Worm (Caenorhabditis elegans) whole organism, late embryonic: ENCODE results near the gene ugt-30.
"Not testable (repeated sequence)": the region's sequence is repeated elsewhere in the genome, so short reads cannot be mapped to it uniquely, and the experiment has no call there.

ENCODE experiments used
- C08G9.2 ChIP-seq: sonication (generic microtip); optimal IDR thresholded peaks from 2 replicates; lab custom pipeline; 2016; ENCODE audit warnings: mild to moderate bottlenecking, missing genetic modification characterization, moderate library complexity, missing compliant biosample characterization
- C38D4.7 ChIP-seq: fragments of 200-800 bp; sonication (Bioruptor generic); optimal IDR thresholded peaks from 2 replicates; lab custom pipeline; 2018; ENCODE audit warnings: mild to moderate bottlenecking, missing genetic modification characterization, moderate library complexity, missing compliant biosample characterization
- K02D7.2 ChIP-seq: sonication (generic microtip); optimal IDR thresholded peaks from 2 replicates; lab custom pipeline; 2017; ENCODE audit warnings: mild to moderate bottlenecking, missing genetic modification characterization, missing compliant biosample characterization
- K09A11.1 ChIP-seq: sonication (generic microtip); optimal IDR thresholded peaks from 2 replicates; lab custom pipeline; 2017; ENCODE audit warnings: antibody characterized with exemption, mild to moderate bottlenecking, missing genetic modification characterization, missing compliant biosample characterization; ENCODE audit not compliant: insufficient read depth
- Y22D7AL.16 ChIP-seq: sonication (generic microtip); optimal IDR thresholded peaks from 2 replicates; lab custom pipeline; 2016; ENCODE audit warnings: missing genetic modification characterization, missing compliant biosample characterization
- ahr-1 ChIP-seq: sonication (generic microtip); optimal IDR thresholded peaks from 2 replicates; lab custom pipeline; 2016; ENCODE audit warnings: missing genetic modification characterization, missing compliant biosample characterization
- ama-1 ChIP-seq: fragments of 150-350 bp; optimal IDR thresholded peaks from 2 replicates; lab custom pipeline; 2014
- ceh-14 ChIP-seq: sonication (generic microtip); optimal IDR thresholded peaks from 2 replicates; lab custom pipeline; 2016; ENCODE audit warnings: missing genotype, missing genetic modification characterization, missing compliant biosample characterization
- ceh-19 ChIP-seq: fragments of 200-800 bp; sonication (Bioruptor generic); optimal IDR thresholded peaks from 2 replicates; lab custom pipeline; 2018; ENCODE audit warnings: mild to moderate bottlenecking, missing genetic modification characterization, missing compliant biosample characterization
- ceh-22 ChIP-seq: sonication (generic microtip); optimal IDR thresholded peaks from 2 replicates; lab custom pipeline; 2017; ENCODE audit warnings: missing biosample characterization, missing genetic modification characterization
- ceh-24 ChIP-seq: sonication (generic microtip); optimal IDR thresholded peaks from 2 replicates; lab custom pipeline; 2016; ENCODE audit warnings: mild to moderate bottlenecking, missing genetic modification characterization, missing compliant biosample characterization
- ceh-31 ChIP-seq: sonication (generic microtip); optimal IDR thresholded peaks from 2 replicates; lab custom pipeline; 2016; ENCODE audit warnings: missing genetic modification characterization, missing compliant biosample characterization
- ceh-45 ChIP-seq: fragments of 200-800 bp; sonication (Bioruptor generic); IDR thresholded peaks from 2 replicates; pipeline ENCODE4 v1.3.6; 2022; ENCODE audit warnings: missing genetic modification reagents, missing genetic modification characterization, missing compliant biosample characterization
- ceh-6 ChIP-seq: fragments of 200-800 bp; sonication (Bioruptor generic); optimal IDR thresholded peaks from 2 replicates; lab custom pipeline; 2018; ENCODE audit warnings: mild to moderate bottlenecking, missing genetic modification characterization, missing compliant biosample characterization
- dve-1 ChIP-seq: sonication (generic microtip); optimal IDR thresholded peaks from 2 replicates; lab custom pipeline; 2017; ENCODE audit warnings: antibody characterized with exemption, mild to moderate bottlenecking, missing genetic modification characterization, missing compliant biosample characterization
- elt-4 ChIP-seq: sonication (generic microtip); optimal IDR thresholded peaks from 2 replicates; lab custom pipeline; 2016; ENCODE audit warnings: missing genetic modification characterization, missing compliant biosample characterization
- eyg-1 ChIP-seq: sonication (generic microtip); optimal IDR thresholded peaks from 2 replicates; lab custom pipeline; 2016; ENCODE audit warnings: missing genotype, missing genetic modification characterization, missing compliant biosample characterization
- fkh-10 ChIP-seq: fragments of 150-350 bp; optimal IDR thresholded peaks from 2 replicates; lab custom pipeline; 2014; ENCODE audit warnings: missing biosample characterization, missing genetic modification reagents, missing genetic modification characterization
- fkh-6 ChIP-seq: sonication (generic microtip); optimal IDR thresholded peaks from 2 replicates; lab custom pipeline; 2016; ENCODE audit warnings: missing genetic modification characterization, missing compliant biosample characterization
- lin-11 ChIP-seq: fragments of 200-800 bp; sonication (Bioruptor generic); optimal IDR thresholded peaks from 2 replicates; lab custom pipeline; 2018; ENCODE audit warnings: mild to moderate bottlenecking, missing genetic modification characterization, missing compliant biosample characterization
- nhr-11 ChIP-seq: fragments of 150-350 bp; optimal IDR thresholded peaks from 2 replicates; lab custom pipeline; 2014; ENCODE audit warnings: missing biosample characterization, missing genetic modification characterization
- npax-4 ChIP-seq: sonication (generic microtip); optimal IDR thresholded peaks from 2 replicates; lab custom pipeline; 2016; ENCODE audit warnings: missing genetic modification characterization, missing compliant biosample characterization
- odd-2 ChIP-seq: sonication (generic microtip); optimal IDR thresholded peaks from 2 replicates; lab custom pipeline; 2017; ENCODE audit warnings: antibody characterized with exemption, mild to moderate bottlenecking, missing genetic modification characterization, missing compliant biosample characterization
- pag-3 ChIP-seq: sonication (generic microtip); optimal IDR thresholded peaks from 2 replicates; lab custom pipeline; 2016; ENCODE audit warnings: missing compliant biosample characterization, missing genetic modification characterization, borderline replicate concordance
- pat-9 ChIP-seq: fragments of 200-800 bp; sonication (Bioruptor generic); optimal IDR thresholded peaks from 2 replicates; lab custom pipeline; 2018; ENCODE audit warnings: mild to moderate bottlenecking, missing genetic modification characterization, moderate library complexity, missing compliant biosample characterization
- pros-1 ChIP-seq: fragments of 150-350 bp; optimal IDR thresholded peaks from 2 replicates; lab custom pipeline; 2014; ENCODE audit warnings: missing biosample characterization, missing genetic modification reagents, missing genetic modification characterization
- ref-2 ChIP-seq: sonication (generic microtip); optimal IDR thresholded peaks from 2 replicates; lab custom pipeline; 2016; ENCODE audit warnings: missing genetic modification characterization, missing compliant biosample characterization
- rnt-1 ChIP-seq: sonication (generic microtip); optimal IDR thresholded peaks from 2 replicates; lab custom pipeline; 2016; ENCODE audit warnings: missing genetic modification characterization, missing compliant biosample characterization
- sdc-2 ChIP-seq: sonication (generic microtip); optimal IDR thresholded peaks from 2 replicates; lab custom pipeline; 2016; ENCODE audit warnings: missing genotype, missing genetic modification characterization, missing compliant biosample characterization
- sox-2 ChIP-seq: fragments of 200-800 bp; sonication (Bioruptor generic); IDR thresholded peaks from 2 replicates; pipeline ENCODE4 v1.3.6; 2022; ENCODE audit warnings: missing genetic modification reagents, missing genetic modification characterization, missing compliant biosample characterization
- syd-9 ChIP-seq: sonication (generic microtip); optimal IDR thresholded peaks from 2 replicates; lab custom pipeline; 2016; ENCODE audit warnings: mild to moderate bottlenecking, missing genetic modification characterization, moderate library complexity, missing compliant biosample characterization
- ttx-3 ChIP-seq: sonication (generic microtip); optimal IDR thresholded peaks from 2 replicates; lab custom pipeline; 2016; ENCODE audit warnings: missing genetic modification reagents, missing genetic modification characterization, missing compliant biosample characterization
- unc-3 ChIP-seq, 2 experiments: fragments of 200-800 bp in 1 of 2; sonication (Bioruptor generic) in 1 of 2; sonication (generic microtip) in 1 of 2; conservative IDR thresholded peaks in 1 of 2; optimal IDR thresholded peaks in 1 of 2; 2 replicates each; pipeline versions ENCODE4 v1.3.6 to Lab custom; 2016 to 2022; ENCODE audit warnings: missing compliant biosample characterization in 2 of 2, missing genetic modification characterization in 2 of 2, missing genetic modification reagents in 1 of 2
- unc-55 ChIP-seq: sonication (generic microtip); optimal IDR thresholded peaks from 2 replicates; lab custom pipeline; 2017; ENCODE audit warnings: missing biosample characterization, missing genetic modification reagents, missing genetic modification characterization

Gene ugt-30

DNA sequence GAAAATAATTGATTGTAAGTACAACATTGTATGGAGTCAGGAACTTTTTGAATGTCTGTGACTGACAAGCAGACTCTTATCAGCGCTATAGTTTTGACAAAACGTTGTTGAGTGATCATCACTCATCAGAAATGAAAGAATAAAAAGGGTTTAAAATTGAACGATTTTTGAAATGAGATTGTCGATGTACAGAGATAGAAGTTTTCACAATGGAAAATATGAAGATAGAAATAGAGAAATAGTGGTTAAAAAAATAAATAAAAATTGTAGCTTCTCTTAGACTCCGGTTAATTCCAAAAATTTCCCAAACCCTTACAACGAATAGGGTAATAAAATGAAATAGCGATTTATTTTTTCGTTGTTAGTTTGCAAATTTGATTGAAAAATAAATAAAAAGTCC lies at the start of gene ugt-30:
Gene ugt-30, minus strand, starts transcription at position 101 of the 400 bp plus-strand sequence.
- not testable (repeated sequence) for TF ChIP-seq ceh-24, ref-2, pag-3 (tag; lab: Kevin White, UChicago)

DNA sequence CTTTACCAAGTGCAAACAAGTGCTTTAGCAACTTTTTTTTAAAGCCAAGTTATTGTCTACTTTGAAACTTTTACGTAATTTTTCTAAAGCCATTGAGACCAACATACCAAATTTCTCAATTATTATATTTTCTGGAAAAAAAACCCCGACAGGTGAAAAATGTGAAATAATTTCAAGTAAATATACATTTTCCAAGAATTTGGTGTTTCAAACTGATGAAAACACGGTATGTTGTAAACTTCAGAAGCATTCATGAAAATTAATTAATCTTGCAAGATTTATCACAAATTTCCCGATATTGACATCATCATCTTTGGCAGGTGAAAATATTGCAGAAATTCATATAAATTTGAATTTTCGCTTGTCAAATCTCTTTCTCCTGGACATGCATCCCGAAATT lies 37.6 kb upstream of the ugt-30 start, which contains the start of gene srz-11:
Gene srz-11, plus strand, starts transcription at position 386 of the 400 bp plus-strand sequence.
- TF ChIP-seq ceh-6 (GFP tag; lab: Kevin White, UChicago) (no peak), elt-4 (tag; lab: Kevin White, UChicago) (no peak), ama-1 (no peak), ceh-24 (tag; lab: Kevin White, UChicago) (no peak), ttx-3 (tag; lab: Kevin White, UChicago) (no peak), ceh-45 (GFP tag; lab: Robert Waterston, UW) (no peak)

DNA sequence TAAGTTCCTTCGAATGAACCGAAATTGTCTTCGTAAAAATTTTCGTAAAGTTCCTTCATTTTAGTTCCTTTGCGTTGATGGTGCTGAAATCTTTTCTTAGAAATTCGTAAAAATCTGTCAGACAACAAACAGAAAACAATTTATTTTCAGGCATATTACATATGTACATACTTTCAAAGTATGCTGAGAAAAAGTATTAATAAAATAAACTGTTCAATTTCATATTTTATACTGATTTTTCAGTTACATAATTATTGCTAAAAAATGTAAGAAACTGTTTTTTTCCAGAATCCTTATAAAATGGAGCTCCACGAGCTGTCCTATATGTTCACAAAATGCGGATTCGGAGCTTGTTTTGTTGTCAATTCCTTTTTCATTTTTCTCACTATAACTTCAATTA lies 33.6 kb upstream of the ugt-30 start, which contains the start of gene str-45:
Gene str-45, plus strand, starts transcription at position 301 of the 400 bp plus-strand sequence.
- TF ChIP-seq Y22D7AL.16 (tag; lab: Kevin White, UChicago) (no peak), pat-9 (tag; lab: Kevin White, UChicago) (no peak), fkh-6 (tag; lab: Kevin White, UChicago) (no peak), sdc-2 (tag; lab: Kevin White, UChicago) (no peak), npax-4 (no peak), rnt-1 (tag; lab: Kevin White, UChicago) (no peak), ceh-19 (GFP tag; lab: Kevin White, UChicago) (no peak), sox-2 (no peak), fkh-10 (GFP tag; lab: Kevin White, UChicago) (no peak), C38D4.7 (GFP tag; lab: Kevin White, UChicago) (no peak)

DNA sequence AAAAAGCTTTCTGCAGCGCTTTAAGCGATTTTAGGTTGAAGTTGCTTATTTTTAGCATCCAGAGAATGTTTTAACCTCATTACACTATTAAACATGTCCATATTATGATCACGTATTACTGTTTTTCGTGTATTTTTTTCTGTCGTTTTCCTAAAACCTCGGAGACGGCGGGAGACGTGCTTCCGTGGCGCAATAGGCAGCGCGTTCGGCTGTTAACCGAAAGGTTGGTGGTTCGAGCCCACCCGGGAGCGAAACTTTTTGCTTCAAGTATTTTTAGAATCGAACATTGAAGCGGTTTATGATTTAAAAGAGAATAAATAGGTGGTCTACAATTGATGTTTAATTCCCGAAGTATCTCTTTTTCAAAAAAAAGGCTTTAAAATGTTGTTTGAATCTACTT lies 31.4 kb upstream of the ugt-30 start:
- TF ChIP-seq ref-2 (tag; lab: Kevin White, UChicago) (no peak), ahr-1 (tag; lab: Kevin White, UChicago) (no peak), odd-2 (tag; lab: Kevin White, UChicago) (no peak), dve-1 (tag; lab: Kevin White, UChicago) (no peak), pros-1 (tag; lab: Kevin White, UChicago) (no peak), unc-55 (no peak), nhr-11 (tag; lab: Kevin White, UChicago) (no peak), K02D7.2 (tag; lab: Kevin White, UChicago) (no peak), eyg-1 (tag; lab: Kevin White, UChicago) (no peak), syd-9 (tag; lab: Kevin White, UChicago) (no peak), K09A11.1 (tag; lab: Kevin White, UChicago) (no peak), lin-11 (tag; lab: Kevin White, UChicago) (no peak), ceh-19 (GFP tag; lab: Kevin White, UChicago) (no peak), ceh-22 (tag; lab: Kevin White, UChicago) (no peak), ceh-31 (tag; lab: Kevin White, UChicago) (no peak), ceh-24 (tag; lab: Kevin White, UChicago) (no peak), C08G9.2 (tag; lab: Kevin White, UChicago) (no peak)

DNA sequence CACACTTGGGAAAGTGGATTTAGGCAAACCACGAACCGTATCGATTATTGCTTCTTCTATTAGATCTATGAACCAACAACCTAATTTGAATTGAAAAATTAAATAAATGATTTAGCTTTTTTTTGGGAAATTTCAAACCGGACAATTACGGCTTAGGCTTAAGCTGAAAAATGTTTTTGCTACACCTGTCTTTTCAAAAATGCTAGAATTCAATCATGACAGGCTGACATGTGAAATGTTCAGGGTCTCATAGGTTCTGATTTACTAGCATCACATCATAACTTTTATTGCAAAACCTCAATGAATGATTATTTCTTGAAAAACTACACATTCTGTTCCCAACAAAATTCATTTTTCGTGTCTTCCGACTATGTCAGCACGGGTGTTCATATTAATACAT lies 28.2 kb upstream of the ugt-30 start, which contains the start of gene srh-55:
Gene srh-55, plus strand, starts transcription at position 301 of the 400 bp plus-strand sequence.
- TF ChIP-seq ttx-3 (tag; lab: Kevin White, UChicago) = no peak
- TF ChIP-seq ceh-31 (tag; lab: Kevin White, UChicago) = no peak
- no peak for TF ChIP-seq fkh-6 (tag; lab: Kevin White, UChicago)
- no peak for TF ChIP-seq syd-9 (tag; lab: Kevin White, UChicago)
- TF ChIP-seq ceh-14 (tag; lab: Kevin White, UChicago) = no peak
- TF ChIP-seq ceh-19 (GFP tag; lab: Kevin White, UChicago) = no peak
- TF ChIP-seq unc-3 (GFP tag; conservative IDR thresholded peaks at IDR 0.05; lab: Robert Waterston, UW) = no peak
- no peak for TF ChIP-seq unc-3 (tag; optimal IDR thresholded peaks at IDR 0.05; lab: Kevin White, UChicago)
- TF ChIP-seq, all 69 proteins: peak for 0
